Fruit fly (Drosophila melanogaster) whole organism, embryonic: ENCODE results near the gene CG7352.

Source experiments
- Abd-B ChIP-seq: fragments of 200-800 bp; sonication (Bioruptor generic); optimal IDR thresholded peaks from 2 replicates; lab custom pipeline; 2018; ENCODE audit warnings: missing biosample characterization, mild to moderate bottlenecking, missing genetic modification characterization, moderate library complexity
- Aef1 ChIP-seq: fragments of 200-800 bp; sonication (Bioruptor generic); IDR thresholded peaks from 3 replicates; pipeline ENCODE4 v1.3.6; 2022; ENCODE audit warnings: missing biosample characterization, missing genetic modification characterization
- Awh ChIP-seq: fragments of 200-800 bp; sonication (Bioruptor generic); IDR thresholded peaks from 2 replicates; pipeline ENCODE4, ENCODE4 v1.3.6; 2022; ENCODE audit warnings: missing biosample characterization, missing genetic modification characterization
- CG10147 ChIP-seq: fragments of 200-800 bp; sonication (Bioruptor generic); optimal IDR thresholded peaks from 2 replicates; lab custom pipeline; 2019; ENCODE audit warnings: missing biosample characterization, mild to moderate bottlenecking, missing genetic modification characterization, moderate library complexity
- CG10321 ChIP-seq: fragments of 200-800 bp; sonication (Bioruptor generic); IDR thresholded peaks from 2 replicates; pipeline ENCODE4 v1.3.6; 2022; ENCODE audit warnings: missing biosample characterization, missing genetic modification characterization
- CG11695 ChIP-seq: fragments of 200-800 bp; sonication (Bioruptor generic); IDR thresholded peaks from 3 replicates; pipeline ENCODE4 v1.3.6; 2022; ENCODE audit warnings: missing biosample characterization, missing genetic modification characterization
- CG12219 ChIP-seq: fragments of 200-800 bp; sonication (Bioruptor generic); optimal IDR thresholded peaks from 3 replicates; lab custom pipeline; 2018; ENCODE audit warnings: missing biosample characterization, mild to moderate bottlenecking, missing genetic modification characterization
- CG12236 ChIP-seq: fragments of 200-800 bp; sonication (Bioruptor generic); optimal IDR thresholded peaks from 2 replicates; lab custom pipeline; 2016; ENCODE audit warnings: missing biosample characterization, missing genetic modification characterization
- CG14710 ChIP-seq: fragments of 200-800 bp; sonication (Bioruptor generic); optimal IDR thresholded peaks from 3 replicates; lab custom pipeline; 2019; ENCODE audit warnings: missing biosample characterization, mild to moderate bottlenecking, missing genetic modification characterization, moderate library complexity
- CG1603 ChIP-seq: fragments of 200-800 bp; sonication (Bioruptor generic); optimal IDR thresholded peaks from 2 replicates; lab custom pipeline; 2019; ENCODE audit warnings: missing biosample characterization, mild to moderate bottlenecking, missing genetic modification characterization, moderate library complexity
- CG18011 ChIP-seq: fragments of 200-800 bp; sonication (Bioruptor generic); optimal IDR thresholded peaks from 2 replicates; lab custom pipeline; 2017; ENCODE audit warnings: missing biosample characterization, missing genetic modification characterization, mild to moderate bottlenecking, moderate library complexity, missing genotype
- CG33213 ChIP-seq: fragments of 200-800 bp; sonication (Bioruptor generic); optimal IDR thresholded peaks from 3 replicates; lab custom pipeline; 2016; ENCODE audit warnings: missing biosample characterization, missing genetic modification characterization
- CG33557 ChIP-seq: fragments of 200-800 bp; sonication (Bioruptor generic); optimal IDR thresholded peaks from 2 replicates; lab custom pipeline; 2019; ENCODE audit warnings: missing biosample characterization, mild to moderate bottlenecking, missing genetic modification characterization, moderate library complexity
- CG6683 ChIP-seq: fragments of 200-800 bp; sonication (Bioruptor generic); optimal IDR thresholded peaks from 2 replicates; lab custom pipeline; 2017; ENCODE audit warnings: missing biosample characterization, mild to moderate bottlenecking, missing genetic modification characterization, missing genetic modification reagents
- CG8290 ChIP-seq, 3 experiments: fragments of 200-800 bp; sonication (Bioruptor generic); optimal IDR thresholded peaks; 2 replicates each; lab custom pipeline; 2016 to 2019; ENCODE audit warnings: missing biosample characterization in 3 of 3, missing genetic modification characterization in 3 of 3, mild to moderate bottlenecking in 2 of 3, moderate library complexity in 1 of 3
- CrebB ChIP-seq: fragments of 200-800 bp; sonication (Bioruptor generic); optimal IDR thresholded peaks from 3 replicates; lab custom pipeline; 2018; ENCODE audit warnings: missing biosample characterization, mild to moderate bottlenecking, missing genetic modification characterization
- Dll ChIP-seq: fragments of 200-800 bp; sonication (Bioruptor generic); IDR thresholded peaks from 4 replicates; pipeline ENCODE4 v1.3.6; 2022; ENCODE audit warnings: missing biosample characterization, missing genetic modification characterization; ENCODE audit not compliant: partially characterized antibody
- E2f1 ChIP-seq: fragments of 200-800 bp; sonication (Bioruptor generic); IDR thresholded peaks from 2 replicates; pipeline ENCODE4 v1.3.6; 2022; ENCODE audit warnings: missing biosample characterization, missing genetic modification characterization
- Elba2 ChIP-seq: fragments of 200-800 bp; sonication (Bioruptor generic); optimal IDR thresholded peaks from 3 replicates; lab custom pipeline; 2016; ENCODE audit warnings: missing biosample characterization, missing genetic modification characterization
- Fer1 ChIP-seq: fragments of 200-800 bp; sonication (Bioruptor generic); optimal IDR thresholded peaks from 2 replicates; lab custom pipeline; 2017; ENCODE audit warnings: missing biosample characterization, mild to moderate bottlenecking, missing genetic modification characterization
- HLH3B ChIP-seq: fragments of 200-800 bp; sonication (Bioruptor generic); IDR thresholded peaks from 2 replicates; pipeline ENCODE4 v1.3.6; 2022; ENCODE audit warnings: missing biosample characterization, missing genetic modification characterization
- Mad ChIP-seq: fragments of 200-800 bp; sonication (Bioruptor generic); optimal IDR thresholded peaks from 2 replicates; lab custom pipeline; 2016; ENCODE audit warnings: missing biosample characterization, missing genetic modification characterization
- NK7.1 ChIP-seq: fragments of 200-800 bp; sonication (Bioruptor generic); optimal IDR thresholded peaks from 3 replicates; lab custom pipeline; 2016; ENCODE audit warnings: missing biosample characterization, missing genetic modification characterization
- Neu2 ChIP-seq: fragments of 200-800 bp; sonication (Bioruptor generic); optimal IDR thresholded peaks from 3 replicates; lab custom pipeline; 2016; ENCODE audit warnings: missing biosample characterization, missing genetic modification characterization, borderline replicate concordance
- Scr ChIP-seq: fragments of 200-800 bp; sonication (Bioruptor generic); IDR thresholded peaks from 2 replicates; pipeline ENCODE4 v1.3.6; 2022; ENCODE audit warnings: missing biosample characterization, missing genetic modification characterization; ENCODE audit not compliant: partially characterized antibody
- TFAM ChIP-seq: fragments of 200-800 bp; sonication (Bioruptor generic); optimal IDR thresholded peaks from 2 replicates; lab custom pipeline; 2017; ENCODE audit warnings: missing biosample characterization, missing genetic modification characterization, inconsistent platforms
- ac ChIP-seq: fragments of 200-800 bp; sonication (Bioruptor generic); optimal IDR thresholded peaks from 3 replicates; lab custom pipeline; 2017; ENCODE audit warnings: missing biosample characterization, mild to moderate bottlenecking, missing genetic modification characterization
- aop ChIP-seq: fragments of 200-800 bp; sonication (Bioruptor generic); IDR thresholded peaks from 2 replicates; pipeline ENCODE4 v1.3.6; 2022; ENCODE audit warnings: missing biosample characterization, missing genetic modification characterization
- ase ChIP-seq: fragments of 200-800 bp; sonication (Bioruptor generic); IDR thresholded peaks from 3 replicates; pipeline ENCODE4 v1.3.6; 2022; ENCODE audit warnings: missing biosample characterization, missing genetic modification characterization
- bab2 ChIP-seq: fragments of 200-800 bp; sonication (Bioruptor generic); optimal IDR thresholded peaks from 2 replicates; lab custom pipeline; 2016; ENCODE audit warnings: missing biosample characterization, missing genetic modification characterization
- bowl ChIP-seq: fragments of 200-800 bp; sonication (Bioruptor generic); IDR thresholded peaks from 2 replicates; pipeline ENCODE4 v1.3.6; 2022; ENCODE audit warnings: missing biosample characterization, missing genetic modification characterization
- br ChIP-seq: fragments of >200 bp; optimal IDR thresholded peaks from 2 replicates; lab custom pipeline; 2017
- cato ChIP-seq: fragments of 200-800 bp; sonication (Bioruptor generic); optimal IDR thresholded peaks from 2 replicates; lab custom pipeline; 2016; ENCODE audit warnings: missing biosample characterization, missing genetic modification characterization, borderline replicate concordance
- da ChIP-seq: fragments of 200-800 bp; sonication (Bioruptor generic); optimal IDR thresholded peaks from 2 replicates; lab custom pipeline; 2016; ENCODE audit warnings: missing biosample characterization, missing genetic modification characterization
- dati ChIP-seq: fragments of 200-800 bp; sonication (Bioruptor generic); IDR thresholded peaks from 2 replicates; pipeline ENCODE4 v1.3.6; 2022; ENCODE audit warnings: missing biosample characterization, missing genetic modification characterization
- en ChIP-seq: fragments of 200-800 bp; sonication (Bioruptor generic); optimal IDR thresholded peaks from 2 replicates; lab custom pipeline; 2016; ENCODE audit warnings: missing biosample characterization, missing genetic modification characterization
- gem ChIP-seq: fragments of 200-800 bp; sonication (Bioruptor generic); optimal IDR thresholded peaks from 2 replicates; lab custom pipeline; 2019; ENCODE audit warnings: missing biosample characterization, mild to moderate bottlenecking, missing genetic modification characterization, moderate library complexity
- gfzf ChIP-seq: fragments of 200-800 bp; sonication (Bioruptor generic); optimal IDR thresholded peaks from 2 replicates; lab custom pipeline; 2016; ENCODE audit warnings: missing biosample characterization, mild to moderate bottlenecking, missing genetic modification characterization, moderate library complexity
- gt ChIP-seq: fragments of 200-800 bp; sonication (Bioruptor generic); IDR thresholded peaks from 2 replicates; pipeline ENCODE4 v1.3.6; 2022; ENCODE audit warnings: missing biosample characterization, missing genetic modification characterization
- hkb ChIP-seq, 2 experiments: fragments of 200-800 bp in 1 of 2; fragments of >200 bp in 1 of 2; sonication (Bioruptor generic) in 1 of 2; IDR thresholded peaks in 1 of 2; optimal IDR thresholded peaks in 1 of 2; 2 replicates each; pipeline versions ENCODE4 v1.3.6 to Lab custom; 2017 to 2022; ENCODE audit warnings: missing biosample characterization in 1 of 2, missing genetic modification characterization in 1 of 2
- insv ChIP-seq, 2 experiments: fragments of 200-800 bp; sonication (Bioruptor generic); optimal IDR thresholded peaks; 3 replicates each; lab custom pipeline; 2016 to 2018; ENCODE audit warnings: missing biosample characterization in 2 of 2, missing genetic modification characterization in 2 of 2
- ken ChIP-seq: fragments of 200-800 bp; sonication (Bioruptor generic); IDR thresholded peaks from 3 replicates; pipeline ENCODE4 v1.3.6; 2022; ENCODE audit warnings: missing biosample characterization, missing genetic modification characterization
- lbe ChIP-seq: fragments of 200-800 bp; sonication (Bioruptor generic); optimal IDR thresholded peaks from 2 replicates; lab custom pipeline; 2016; ENCODE audit warnings: missing biosample characterization, mild to moderate bottlenecking, missing genetic modification characterization
- nerfin-2 ChIP-seq: fragments of 200-800 bp; sonication (Bioruptor generic); IDR thresholded peaks from 2 replicates; pipeline ENCODE4 v1.3.6; 2022; ENCODE audit warnings: missing biosample characterization, missing genetic modification characterization; ENCODE audit not compliant: partially characterized antibody
- prd ChIP-seq, 3 experiments: fragments of >200 bp in 2 of 3; fragments of 200-800 bp in 1 of 3; sonication (Bioruptor generic) in 1 of 3; optimal IDR thresholded peaks in 2 of 3; IDR thresholded peaks in 1 of 3; 2 replicates in 2 of 3; 3 replicates in 1 of 3; pipeline versions ENCODE4 v1.3.6 to Lab custom; 2017 to 2022; ENCODE audit warnings: missing biosample characterization in 1 of 3, missing genetic modification characterization in 1 of 3
- pzg ChIP-seq: fragments of 200-800 bp; sonication (Bioruptor generic); optimal IDR thresholded peaks from 3 replicates; lab custom pipeline; 2018; ENCODE audit warnings: missing biosample characterization, mild to moderate bottlenecking, missing genetic modification characterization, moderate library complexity
- run ChIP-seq: fragments of 200-800 bp; sonication (Bioruptor generic); optimal IDR thresholded peaks from 3 replicates; lab custom pipeline; 2018; ENCODE audit warnings: missing biosample characterization, mild to moderate bottlenecking, missing genetic modification characterization
- sqz ChIP-seq: fragments of 200-800 bp; sonication (Bioruptor generic); optimal IDR thresholded peaks from 3 replicates; lab custom pipeline; 2018; ENCODE audit warnings: missing biosample characterization, mild to moderate bottlenecking, missing genetic modification characterization
- zen2 ChIP-seq: fragments of 200-800 bp; sonication (Bioruptor generic); IDR thresholded peaks from 3 replicates; pipeline ENCODE4 v1.3.6; 2022; ENCODE audit warnings: missing biosample characterization, missing genetic modification characterization; ENCODE audit not compliant: partially characterized antibody
- zfh1 ChIP-seq: fragments of 200-800 bp; sonication (Bioruptor generic); IDR thresholded peaks from 3 replicates; pipeline ENCODE4 v1.3.6; 2022; ENCODE audit warnings: missing biosample characterization, missing genetic modification characterization

The CG7352 gene

DNA sequence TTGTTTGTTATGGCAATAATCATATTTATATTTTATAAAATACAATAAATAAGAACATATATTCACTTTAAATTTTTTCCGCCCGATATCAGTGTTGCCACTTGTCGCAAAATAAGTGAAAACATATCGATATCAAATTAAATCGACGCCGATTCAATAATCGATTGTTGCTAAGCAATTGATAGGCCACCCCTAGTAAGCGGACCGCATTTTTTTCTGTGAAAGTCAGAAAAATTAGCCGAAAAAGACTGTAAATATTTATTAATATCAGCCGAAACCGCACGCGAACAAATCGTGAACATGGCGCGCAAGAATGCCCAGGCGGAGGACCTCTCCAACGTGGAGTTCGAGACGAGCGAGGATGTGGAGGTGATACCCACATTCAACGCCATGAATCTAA lies 34.3 kb upstream of the CG7352 start, which contains the start of gene CG7483 (continued):
- TF ChIP-seq CG11695: no peak
- peak; percentile 81 for TF ChIP-seq Scr (GFP tag; lab: Robert Waterston, UW)
- no peak for TF ChIP-seq Neu2 (GFP tag; lab: Kevin White, UChicago)
- no peak for TF ChIP-seq cato
- TF ChIP-seq Aef1: no peak
- no peak for TF ChIP-seq CG10321 (GFP tag; lab: Robert Waterston, UW)
- TF ChIP-seq CG12236 (GFP tag; lab: Kevin White, UChicago): no peak
- peak; percentile 75; the same call in 2 of the 3 replicates for TF ChIP-seq zen2
- TF ChIP-seq CG18011 (GFP tag; lab: Kevin White, UChicago): no peak
- TF ChIP-seq run (tag; lab: Kevin White, UChicago): no peak
- TF ChIP-seq gfzf (GFP tag; lab: Kevin White, UChicago): peak; percentile 30
- peak; percentile 34 for TF ChIP-seq lbe (GFP tag; lab: Kevin White, UChicago)
- no peak for TF ChIP-seq CG12219
- TF ChIP-seq prd (optimal IDR thresholded peaks at IDR 0.05; lab: Kevin White, UChicago): no peak
- TF ChIP-seq prd (GFP tag; IDR thresholded peaks at IDR 0.05; lab: Robert Waterston, UW): no peak
- no peak for TF ChIP-seq br (lab: Kevin White, UChicago)
- TF ChIP-seq ken (GFP tag; lab: Robert Waterston, UW): no peak
- TF ChIP-seq CG14710 (tag; lab: Kevin White, UChicago): peak; percentile 55
- TF ChIP-seq CG33213 (GFP tag; lab: Kevin White, UChicago): no peak
- TF ChIP-seq Awh (GFP tag; lab: Robert Waterston, UW): no peak
- no peak for TF ChIP-seq Abd-B
- no peak for TF ChIP-seq bab2 (GFP tag; lab: Kevin White, UChicago)
- TF ChIP-seq Dll (GFP tag; lab: Robert Waterston, UW): peak; percentile 89
- TF ChIP-seq ac (GFP tag; lab: Kevin White, UChicago): no peak
- TF ChIP-seq gem (tag; lab: Kevin White, UChicago): no peak
- TF ChIP-seq bowl (GFP tag; lab: Robert Waterston, UW): no peak
- no peak for TF ChIP-seq aop (GFP tag; lab: Robert Waterston, UW)
- no peak for TF ChIP-seq TFAM
- no peak for TF ChIP-seq zfh1 (GFP tag; lab: Robert Waterston, UW)
- no peak for TF ChIP-seq CrebB (tag; lab: Kevin White, UChicago)
- TF ChIP-seq HLH3B (GFP tag; lab: Robert Waterston, UW): no peak
- no peak for TF ChIP-seq Elba2 (GFP tag; lab: Kevin White, UChicago)
- TF ChIP-seq CG6683 (GFP tag; lab: Kevin White, UChicago): no peak
- TF ChIP-seq dati: no peak
- peak; percentile 76 for TF ChIP-seq pzg (GFP tag; lab: Kevin White, UChicago)
- TF ChIP-seq da (GFP tag; lab: Kevin White, UChicago): no peak
- no peak for TF ChIP-seq hkb (optimal IDR thresholded peaks at IDR 0.05; lab: Kevin White, UChicago)
- no peak for TF ChIP-seq hkb (GFP tag; IDR thresholded peaks at IDR 0.05; lab: Robert Waterston, UW)
- peak in 1 of 2 experiments; percentile 30 for TF ChIP-seq insv (GFP tag; optimal IDR thresholded peaks at IDR 0.05; lab: Kevin White, UChicago)
- no peak for TF ChIP-seq E2f1
- no peak for TF ChIP-seq ase (GFP tag; lab: Robert Waterston, UW)
- TF ChIP-seq CG1603 (tag; lab: Kevin White, UChicago): peak; percentile 13
- no peak for TF ChIP-seq Mad
- TF ChIP-seq Fer1: peak; percentile 26
- no peak for TF ChIP-seq gt
- TF ChIP-seq CG10147 (GFP tag; lab: Kevin White, UChicago): no peak
- TF ChIP-seq CG8290 (GFP tag; optimal IDR thresholded peaks at IDR 0.05; lab: Kevin White, UChicago): no peak
- no peak for TF ChIP-seq CG8290 (tag; optimal IDR thresholded peaks at IDR 0.05; lab: Kevin White, UChicago)
- TF ChIP-seq NK7.1 (GFP tag; lab: Kevin White, UChicago): no peak
- TF ChIP-seq en: no peak
- TF ChIP-seq nerfin-2 (GFP tag; lab: Robert Waterston, UW): peak; percentile 79
- TF ChIP-seq CG33557 (GFP tag; lab: Kevin White, UChicago): peak; percentile 7
- peak; percentile 81 for TF ChIP-seq sqz (GFP tag; lab: Kevin White, UChicago)
